Fruit fly (Drosophila melanogaster): ENCODE results near the gene Ir85a.
A peak's percentile ranks its signal among the peaks of the same experiment; 100 is the strongest.

Gene Ir85a

dm6 chr3R:8823761-8824499 is 29.4 kb downstream of the Ir85a start, which contains the start of the genes IscU and CG8379 (continued):
- TF ChIP-seq CG7271 (tag; optimal IDR thresholded peaks at IDR 0.05) = no peak
- TF ChIP-seq trem (tag; optimal IDR thresholded peaks at IDR 0.05) = peak; percentile 98
- TF ChIP-seq tap (tag; optimal IDR thresholded peaks at IDR 0.05) = no peak
- no peak for TF ChIP-seq mirr (GFP tag; optimal IDR thresholded peaks at IDR 0.05)
- TF ChIP-seq lov (optimal IDR thresholded peaks at IDR 0.05) = no peak
- no peak for TF ChIP-seq lov (GFP tag; IDR thresholded peaks at IDR 0.05)
- no peak for TF ChIP-seq abd-A (tag; optimal IDR thresholded peaks at IDR 0.05)
- TF ChIP-seq unpg (GFP tag; optimal IDR thresholded peaks at IDR 0.05) = no peak
- TF ChIP-seq crc (GFP tag; optimal IDR thresholded peaks at IDR 0.05) = no peak
- no peak for TF ChIP-seq CG10321 (GFP tag; IDR thresholded peaks at IDR 0.05)
- no peak for TF ChIP-seq sr (GFP tag; IDR thresholded peaks at IDR 0.05)
- no peak for TF ChIP-seq cato (GFP tag; optimal IDR thresholded peaks at IDR 0.05; ENCODE audit: borderline replicate concordance)
- no peak for TF ChIP-seq Poxn (GFP tag; IDR thresholded peaks at IDR 0.05)
- TF ChIP-seq CG1233 (GFP tag; optimal IDR thresholded peaks at IDR 0.05) = no peak
- TF ChIP-seq emc (GFP tag; optimal IDR thresholded peaks at IDR 0.05) = no peak
- TF ChIP-seq H15 (GFP tag; IDR thresholded peaks at IDR 0.05) = no peak
- no peak for TF ChIP-seq ssp (GFP tag; IDR thresholded peaks at IDR 0.05)
- TF ChIP-seq az2 (GFP tag; optimal IDR thresholded peaks at IDR 0.05) = no peak
- no peak for TF ChIP-seq gsb (GFP tag; IDR thresholded peaks at IDR 0.05)
- TF ChIP-seq trh (GFP tag; optimal IDR thresholded peaks at IDR 0.05) = no peak
- no peak for TF ChIP-seq CG7357 (GFP tag; IDR thresholded peaks at IDR 0.05)
- TF ChIP-seq crp (GFP tag; optimal IDR thresholded peaks at IDR 0.05) = peak; percentile 45 to 93
- TF ChIP-seq CG18619 (GFP tag; optimal IDR thresholded peaks at IDR 0.05) = no peak
- no peak for TF ChIP-seq CG16815 (GFP tag; optimal IDR thresholded peaks at IDR 0.05)
- TF ChIP-seq BtbVII (GFP tag; optimal IDR thresholded peaks at IDR 0.05) = no peak
- TF ChIP-seq CG12391 (tag; optimal IDR thresholded peaks at IDR 0.05) = peak; percentile 45
- no peak for TF ChIP-seq CG2202 (tag; optimal IDR thresholded peaks at IDR 0.05)
- peak; percentile 29 for TF ChIP-seq CG13775 (GFP tag; optimal IDR thresholded peaks at IDR 0.05)
- TF ChIP-seq crol (GFP tag; IDR thresholded peaks at IDR 0.05) = no peak
- no peak for TF ChIP-seq CG6683 (GFP tag; optimal IDR thresholded peaks at IDR 0.05)
- TF ChIP-seq CG11723 (GFP tag; optimal IDR thresholded peaks at IDR 0.05) = no peak
- TF ChIP-seq cwo (GFP tag; optimal IDR thresholded peaks at IDR 0.05) = no peak
- no peak for TF ChIP-seq CG14050 (GFP tag; IDR thresholded peaks at IDR 0.05)
- TF ChIP-seq HmgD (GFP tag; optimal IDR thresholded peaks at IDR 0.05) = no peak
- no peak for TF ChIP-seq Ravus (GFP tag; IDR thresholded peaks at IDR 0.05)
- TF ChIP-seq sna (GFP tag; IDR thresholded peaks at IDR 0.05; ENCODE audit: partially characterized antibody) = peak; percentile 73
- TF ChIP-seq CG32532 (GFP tag; IDR thresholded peaks at IDR 0.05) = no peak
- TF ChIP-seq Fer1 (GFP tag; optimal IDR thresholded peaks at IDR 0.05) = peak; percentile 15
- TF ChIP-seq D (optimal IDR thresholded peaks at IDR 0.05) = no peak
- TF ChIP-seq D (GFP tag; optimal IDR thresholded peaks at IDR 0.05) = no peak
- peak; percentile 37 for TF ChIP-seq Dp (GFP tag; optimal IDR thresholded peaks at IDR 0.05)
- no peak for TF ChIP-seq dpn (GFP tag; optimal IDR thresholded peaks at IDR 0.05)
- peak; percentile 65 for TF ChIP-seq CG12659 (GFP tag; optimal IDR thresholded peaks at IDR 0.05)
- TF ChIP-seq CG9437 (GFP tag; optimal IDR thresholded peaks at IDR 0.05) = no peak
- no peak for TF ChIP-seq CG10565 (GFP tag; optimal IDR thresholded peaks at IDR 0.05)
- TF ChIP-seq CG12769 (tag; optimal IDR thresholded peaks at IDR 0.05) = no peak
- peak; percentile 73 for TF ChIP-seq unc-4 (GFP tag; IDR thresholded peaks at IDR 0.05; ENCODE audit: partially characterized antibody)
- no peak for TF ChIP-seq gce (GFP tag; IDR thresholded peaks at IDR 0.05)
- no peak for TF ChIP-seq CG7928 (GFP tag; optimal IDR thresholded peaks at IDR 0.05)
- no peak for TF ChIP-seq Ets65A (GFP tag)
- TF ChIP-seq CG12104 (GFP tag; optimal IDR thresholded peaks at IDR 0.05) = no peak

Measured in whole organism, embryonic.